Worm (Caenorhabditis elegans) whole organism, young adult: Measurements from ENCODE around the gene elt-3.
"Not testable (repeated sequence)": the region's sequence is repeated elsewhere in the genome, so short reads cannot be mapped to it uniquely, and the experiment has no call there.

Source experiments
- F23B12.7 ChIP-seq: sonication (generic microtip); optimal IDR thresholded peaks from 2 replicates; lab custom pipeline; 2017; ENCODE audit warnings: missing genetic modification characterization, mild to moderate bottlenecking, missing compliant biosample characterization, antibody characterized with exemption, moderate library complexity; ENCODE audit not compliant: insufficient read depth
- F33H1.4 ChIP-seq: fragments of 200-800 bp; sonication (Bioruptor generic); IDR thresholded peaks from 2 replicates; pipeline ENCODE4 v1.3.6; 2022; ENCODE audit warnings: missing genetic modification reagents, missing genetic modification characterization, missing compliant biosample characterization
- F49E8.2 ChIP-seq: sonication (generic microtip); optimal IDR thresholded peaks from 3 replicates; lab custom pipeline; 2017; ENCODE audit warnings: missing genetic modification characterization, mild to moderate bottlenecking, missing compliant biosample characterization, antibody characterized with exemption, moderate library complexity; ENCODE audit not compliant: insufficient read depth
- F57A8.1 ChIP-seq: fragments of 200-800 bp; sonication (Bioruptor generic); optimal IDR thresholded peaks from 2 replicates; lab custom pipeline; 2018; ENCODE audit warnings: mild to moderate bottlenecking, missing genetic modification characterization, moderate library complexity, missing compliant biosample characterization
- ZK185.1 ChIP-seq: sonication (generic microtip); optimal IDR thresholded peaks from 2 replicates; lab custom pipeline; 2016; ENCODE audit warnings: mild to moderate bottlenecking, missing genetic modification characterization, missing compliant biosample characterization; ENCODE audit not compliant: poor library complexity, severe bottlenecking
- akir-1 ChIP-seq: fragments of 200-800 bp; sonication (Bioruptor generic); optimal IDR thresholded peaks from 2 replicates; lab custom pipeline; 2018; ENCODE audit warnings: mild to moderate bottlenecking, missing genetic modification characterization, moderate library complexity, missing compliant biosample characterization
- ama-1 ChIP-seq, 3 experiments: fragments of 150-350 bp in 1 of 3; sonication (generic microtip) in 2 of 3; optimal IDR thresholded peaks; 2 replicates each; lab custom pipeline; 2014 to 2018; ENCODE audit warnings: missing biosample characterization in 2 of 3, missing genetic modification characterization in 2 of 3, missing genetic modification reagents in 2 of 3
- atf-7 ChIP-seq: sonication (generic microtip); optimal IDR thresholded peaks from 2 replicates; lab custom pipeline; 2017; ENCODE audit warnings: mild to moderate bottlenecking, missing genetic modification characterization, missing compliant biosample characterization
- ceh-79 ChIP-seq: sonication (generic microtip); optimal IDR thresholded peaks from 2 replicates; lab custom pipeline; 2017; ENCODE audit warnings: mild to moderate bottlenecking, missing genetic modification characterization, missing compliant biosample characterization
- hlh-12 ChIP-seq: sonication (generic microtip); optimal IDR thresholded peaks from 2 replicates; lab custom pipeline; 2016; ENCODE audit warnings: missing genetic modification characterization, missing compliant biosample characterization
- hsf-1 ChIP-seq: fragments of 200-800 bp; sonication (Bioruptor generic); IDR thresholded peaks from 2 replicates; pipeline ENCODE4 v1.3.6; 2022; ENCODE audit warnings: missing genetic modification reagents, missing genetic modification characterization, missing compliant biosample characterization
- lin-54 ChIP-seq: fragments of 200-800 bp; sonication (Bioruptor generic); optimal IDR thresholded peaks from 2 replicates; lab custom pipeline; 2018; ENCODE audit warnings: mild to moderate bottlenecking, missing genetic modification characterization, missing compliant biosample characterization
- nhr-27 ChIP-seq: fragments of 200-800 bp; sonication (Bioruptor generic); optimal IDR thresholded peaks from 2 replicates; lab custom pipeline; 2018; ENCODE audit warnings: mild to moderate bottlenecking, missing genetic modification characterization, moderate library complexity, missing compliant biosample characterization
- rpc-1 ChIP-seq, 2 experiments: fragments of 150-350 bp in 1 of 2; sonication (generic microtip) in 1 of 2; optimal IDR thresholded peaks; 2 replicates each; lab custom pipeline; 2014 to 2018; ENCODE audit warnings: missing biosample characterization in 1 of 2, missing genetic modification characterization in 1 of 2, missing genetic modification reagents in 1 of 2, missing genotype in 1 of 2

elt-3 gene

DNA sequence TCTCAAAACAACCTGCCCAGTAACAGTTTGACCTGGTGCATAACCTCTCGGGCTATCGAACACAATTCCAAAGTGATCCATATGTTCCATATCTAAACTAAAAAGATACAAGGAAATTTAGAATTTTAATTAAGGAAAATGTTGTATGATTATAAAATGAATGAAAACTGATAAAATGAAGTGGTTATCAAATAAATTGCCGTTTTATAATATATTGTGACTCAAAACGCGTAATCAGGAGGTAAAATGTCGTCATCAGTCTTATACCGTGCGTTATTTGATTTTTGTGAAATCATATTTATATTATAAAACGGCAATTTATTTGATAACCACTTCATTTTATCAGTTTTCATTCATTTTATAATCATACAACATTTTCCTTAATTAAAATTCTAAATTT, 45.7 kb downstream of the elt-3 start, which contains the start of gene arrd-24:
Gene arrd-24, minus strand, starts transcription at position 101 of the 400 bp plus-strand sequence.
- TF ChIP-seq akir-1 (GFP tag; lab: Kevin White, UChicago); nhr-27; ceh-79 (tag; lab: Kevin White, UChicago): not testable (repeated sequence)

DNA sequence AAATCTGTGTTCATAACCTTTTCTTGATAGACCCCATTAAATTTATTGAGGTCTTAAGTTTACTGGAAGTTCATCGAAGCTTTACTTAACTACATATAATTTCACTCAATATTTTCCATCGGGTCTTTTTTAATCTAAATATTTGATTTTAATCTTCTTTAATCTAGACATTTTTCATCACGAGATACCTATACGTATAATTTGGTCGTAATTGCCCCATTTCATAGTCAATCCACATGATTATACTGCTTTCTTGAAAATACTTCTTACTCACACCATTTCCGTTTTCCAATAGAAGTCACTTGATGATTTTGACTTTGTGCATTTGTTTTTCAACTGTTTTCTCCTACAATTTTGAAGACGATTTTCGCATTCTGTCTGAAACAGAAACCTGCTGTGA, 51.6 kb downstream of the elt-3 start, which contains the start of gene irld-24:
Gene irld-24, plus strand, starts transcription at position 301 of the 400 bp plus-strand sequence.
- TF ChIP-seq atf-7 (tag; lab: Kevin White, UChicago) (no peak), F33H1.4 (GFP tag; lab: Robert Waterston, UW) (no peak), ama-1 (optimal IDR thresholded peaks at IDR 0.05; lab: Kevin White, UChicago) (no peak), ama-1 (GFP tag; optimal IDR thresholded peaks at IDR 0.05; lab: Kevin White, UChicago) (no peak), lin-54 (GFP tag; lab: Kevin White, UChicago) (no peak)

DNA sequence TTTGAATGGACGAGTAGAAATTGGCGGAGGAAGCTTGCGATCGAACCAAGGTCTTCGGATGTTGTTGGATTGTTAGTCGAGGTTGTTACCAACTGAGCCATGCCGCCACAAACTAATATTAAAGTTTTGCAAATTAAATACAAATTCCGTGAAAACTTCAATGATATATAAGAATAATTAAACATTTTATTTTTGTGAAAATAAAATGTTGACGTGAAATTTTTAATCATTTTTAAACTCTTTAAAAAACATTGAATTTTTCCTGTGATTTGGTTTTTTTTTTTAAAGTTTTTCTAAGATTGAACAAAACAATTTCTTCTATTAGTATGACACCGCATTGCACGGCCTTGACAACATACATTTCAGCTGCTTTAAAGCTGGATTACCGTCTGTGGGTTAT, 56.0 kb downstream of the elt-3 start, which contains the start of gene C31E10.11:
Gene C31E10.11, minus strand, starts transcription at position 101 of the 400 bp plus-strand sequence.
- TF ChIP-seq rpc-1 (optimal IDR thresholded peaks at IDR 0.05; lab: Kevin White, UChicago), result no peak
- TF ChIP-seq rpc-1 (tag; optimal IDR thresholded peaks at IDR 0.05; lab: Kevin White, UChicago), result peak; percentile 56
- TF ChIP-seq F23B12.7 (tag; lab: Kevin White, UChicago), result no peak
- TF ChIP-seq F57A8.1 (GFP tag; lab: Kevin White, UChicago), result no peak
- no peak for TF ChIP-seq hlh-12 (tag; lab: Kevin White, UChicago)
- no peak for TF ChIP-seq F49E8.2
- no peak for TF ChIP-seq hsf-1
- TF ChIP-seq ZK185.1 (tag; lab: Kevin White, UChicago), result no peak
